Fruit fly (Drosophila melanogaster) whole organism, embryonic: Measurements from ENCODE around the gene pont.

Source experiments
- Bdp1 ChIP-seq: fragments of 200-800 bp; sonication (Bioruptor generic); optimal IDR thresholded peaks from 3 replicates; lab custom pipeline; 2016; ENCODE audit warnings: missing biosample characterization, missing genetic modification characterization
- Bteb2 ChIP-seq: fragments of 200-800 bp; sonication (Bioruptor generic); optimal IDR thresholded peaks from 2 replicates; lab custom pipeline; 2016; ENCODE audit warnings: missing biosample characterization, missing genetic modification characterization
- CG10147 ChIP-seq: fragments of 200-800 bp; sonication (Bioruptor generic); optimal IDR thresholded peaks from 2 replicates; lab custom pipeline; 2019; ENCODE audit warnings: missing biosample characterization, mild to moderate bottlenecking, missing genetic modification characterization, moderate library complexity
- CG10321 ChIP-seq: fragments of 200-800 bp; sonication (Bioruptor generic); IDR thresholded peaks from 2 replicates; pipeline ENCODE4 v1.3.6; 2022; ENCODE audit warnings: missing biosample characterization, missing genetic modification characterization
- CG10462 ChIP-seq: fragments of 200-800 bp; sonication (Bioruptor generic); optimal IDR thresholded peaks from 2 replicates; lab custom pipeline; 2016; ENCODE audit warnings: missing biosample characterization, missing genetic modification characterization
- CG10543 ChIP-seq: fragments of 200-800 bp; sonication (Bioruptor generic); optimal IDR thresholded peaks from 3 replicates; lab custom pipeline; 2017; ENCODE audit warnings: missing biosample characterization, mild to moderate bottlenecking, missing genetic modification characterization, moderate library complexity
- CG11093 ChIP-seq: fragments of 200-800 bp; sonication (Bioruptor generic); IDR thresholded peaks from 3 replicates; pipeline ENCODE4 v1.3.6; 2022; ENCODE audit warnings: missing biosample characterization, missing genetic modification characterization
- CG12236 ChIP-seq: fragments of 200-800 bp; sonication (Bioruptor generic); optimal IDR thresholded peaks from 2 replicates; lab custom pipeline; 2016; ENCODE audit warnings: missing biosample characterization, missing genetic modification characterization
- CG12299 ChIP-seq: fragments of 200-800 bp; sonication (Bioruptor generic); optimal IDR thresholded peaks from 2 replicates; lab custom pipeline; 2018; ENCODE audit warnings: missing biosample characterization, mild to moderate bottlenecking, missing genetic modification characterization
- CG13287 ChIP-seq: fragments of 200-800 bp; sonication (Bioruptor generic); IDR thresholded peaks from 2 replicates; pipeline ENCODE4 v1.3.6; 2022; ENCODE audit warnings: missing biosample characterization, missing genetic modification characterization; ENCODE audit not compliant: partially characterized antibody
- CG1647 ChIP-seq: fragments of 200-800 bp; sonication (Bioruptor generic); optimal IDR thresholded peaks from 3 replicates; lab custom pipeline; 2016; ENCODE audit warnings: missing biosample characterization, missing genetic modification characterization
- CG1832 ChIP-seq: fragments of 200-800 bp; sonication (Bioruptor generic); optimal IDR thresholded peaks from 2 replicates; lab custom pipeline; 2017; ENCODE audit warnings: missing biosample characterization, mild to moderate bottlenecking, missing genetic modification characterization, inconsistent platforms
- CG31388 ChIP-seq: fragments of 200-800 bp; sonication (Bioruptor generic); optimal IDR thresholded peaks from 2 replicates; lab custom pipeline; 2016; ENCODE audit warnings: missing biosample characterization, missing genetic modification characterization
- CG32767 ChIP-seq: fragments of 200-800 bp; sonication (Bioruptor generic); IDR thresholded peaks from 2 replicates; pipeline ENCODE4 v1.3.6; 2022; ENCODE audit warnings: missing biosample characterization, missing genetic modification characterization
- CG4282 ChIP-seq: fragments of 200-800 bp; sonication (Bioruptor generic); optimal IDR thresholded peaks from 2 replicates; lab custom pipeline; 2016; ENCODE audit warnings: missing biosample characterization, missing genetic modification characterization
- CG4854 ChIP-seq: fragments of 200-800 bp; sonication (Bioruptor generic); optimal IDR thresholded peaks from 2 replicates; lab custom pipeline; 2016; ENCODE audit warnings: missing biosample characterization, missing genetic modification characterization, inconsistent platforms
- CG6813 ChIP-seq: fragments of 200-800 bp; sonication (Bioruptor generic); optimal IDR thresholded peaks from 2 replicates; lab custom pipeline; 2017; ENCODE audit warnings: missing biosample characterization, missing genetic modification characterization, mild to moderate bottlenecking, moderate library complexity, missing genetic modification reagents
- CG8281 ChIP-seq: fragments of 200-800 bp; sonication (Bioruptor generic); optimal IDR thresholded peaks from 2 replicates; lab custom pipeline; 2018; ENCODE audit warnings: missing biosample characterization, mild to moderate bottlenecking, missing genetic modification characterization, moderate library complexity
- Doc2 ChIP-seq: fragments of 200-800 bp; sonication (Bioruptor generic); IDR thresholded peaks from 2 replicates; pipeline ENCODE4 v1.3.6; 2022; ENCODE audit warnings: missing biosample characterization, missing genetic modification characterization
- Fer3 ChIP-seq: fragments of 200-800 bp; sonication (Bioruptor generic); optimal IDR thresholded peaks from 2 replicates; lab custom pipeline; 2018; ENCODE audit warnings: missing biosample characterization, mild to moderate bottlenecking, missing genetic modification characterization, moderate library complexity
- Gug ChIP-seq: fragments of 200-800 bp; sonication (Bioruptor generic); IDR thresholded peaks from 4 replicates; pipeline ENCODE4 v1.3.6; 2022; ENCODE audit warnings: missing biosample characterization, missing genetic modification characterization
- H2.0 ChIP-seq: fragments of 200-800 bp; sonication (Bioruptor generic); IDR thresholded peaks from 2 replicates; pipeline ENCODE4 v1.3.6; 2022; ENCODE audit warnings: missing biosample characterization, missing genetic modification characterization
- HmgZ ChIP-seq: fragments of 200-800 bp; sonication (Bioruptor generic); optimal IDR thresholded peaks from 2 replicates; lab custom pipeline; 2018; ENCODE audit warnings: missing biosample characterization, mild to moderate bottlenecking, missing genetic modification characterization
- MESR4 ChIP-seq: fragments of 200-800 bp; sonication (Bioruptor generic); optimal IDR thresholded peaks from 2 replicates; lab custom pipeline; 2018; ENCODE audit warnings: missing biosample characterization, mild to moderate bottlenecking, missing genetic modification characterization, moderate library complexity
- Max ChIP-seq: fragments of 200-800 bp; sonication (Bioruptor generic); optimal IDR thresholded peaks from 2 replicates; lab custom pipeline; 2016; ENCODE audit warnings: missing biosample characterization, mild to moderate bottlenecking, missing genetic modification characterization
- Nf-YA ChIP-seq: fragments of 200-800 bp; sonication (Bioruptor generic); IDR thresholded peaks from 2 replicates; pipeline ENCODE4 v1.3.6; 2022; ENCODE audit warnings: missing biosample characterization, missing genetic modification characterization
- Poxn ChIP-seq: fragments of 200-800 bp; sonication (Bioruptor generic); IDR thresholded peaks from 2 replicates; pipeline ENCODE4 v1.3.6; 2022; ENCODE audit warnings: missing biosample characterization, missing genetic modification characterization
- Taf1 ChIP-seq: fragments of 200-800 bp; sonication (Bioruptor generic); IDR thresholded peaks from 2 replicates; pipeline ENCODE4 v1.3.6; 2022; ENCODE audit warnings: missing biosample characterization, missing genetic modification characterization
- ase ChIP-seq: fragments of 200-800 bp; sonication (Bioruptor generic); IDR thresholded peaks from 3 replicates; pipeline ENCODE4 v1.3.6; 2022; ENCODE audit warnings: missing biosample characterization, missing genetic modification characterization
- bbx ChIP-seq: fragments of 200-800 bp; sonication (Bioruptor generic); IDR thresholded peaks from 2 replicates; pipeline ENCODE4 v1.3.6; 2022; ENCODE audit warnings: missing biosample characterization, missing genetic modification characterization; ENCODE audit not compliant: partially characterized antibody
- cwo ChIP-seq: fragments of 200-800 bp; sonication (Bioruptor generic); optimal IDR thresholded peaks from 3 replicates; lab custom pipeline; 2017; ENCODE audit warnings: missing biosample characterization, missing genetic modification characterization, mild to moderate bottlenecking, moderate library complexity, missing genetic modification reagents
- dan ChIP-seq: fragments of 200-800 bp; sonication (Bioruptor generic); IDR thresholded peaks from 2 replicates; pipeline ENCODE4 v1.3.6; 2022; ENCODE audit warnings: missing biosample characterization, missing genetic modification characterization
- fru ChIP-seq: fragments of >200 bp; optimal IDR thresholded peaks from 2 replicates; lab custom pipeline; 2017
- fu2 ChIP-seq: fragments of 200-800 bp; sonication (Bioruptor generic); optimal IDR thresholded peaks from 2 replicates; lab custom pipeline; 2016; ENCODE audit warnings: missing biosample characterization, missing genetic modification characterization
- grn ChIP-seq: fragments of 200-800 bp; sonication (Bioruptor generic); optimal IDR thresholded peaks from 3 replicates; lab custom pipeline; 2017; ENCODE audit warnings: missing biosample characterization, missing genetic modification characterization
- gro ChIP-seq: fragments of 200-800 bp; sonication (Bioruptor generic); optimal IDR thresholded peaks from 2 replicates; lab custom pipeline; 2016; ENCODE audit warnings: missing biosample characterization, missing genetic modification characterization
- hb ChIP-seq: fragments of 200-800 bp; sonication (Bioruptor generic); IDR thresholded peaks from 3 replicates; pipeline ENCODE4 v1.3.6; 2022; ENCODE audit warnings: missing biosample characterization, missing genetic modification characterization; ENCODE audit not compliant: partially characterized antibody
- lola ChIP-seq, 3 experiments: fragments of >200 bp in 2 of 3; fragments of 200-800 bp in 1 of 3; sonication (Bioruptor generic) in 1 of 3; optimal IDR thresholded peaks; 2 replicates each; lab custom pipeline; 2017 to 2019; ENCODE audit warnings: missing biosample characterization in 3 of 3, missing genetic modification characterization in 3 of 3, mild to moderate bottlenecking in 1 of 3, moderate library complexity in 1 of 3
- odd ChIP-seq: fragments of 200-800 bp; sonication (Bioruptor generic); optimal IDR thresholded peaks from 2 replicates; lab custom pipeline; 2017; ENCODE audit warnings: missing biosample characterization, mild to moderate bottlenecking, missing genetic modification characterization
- onecut ChIP-seq: fragments of 200-800 bp; sonication (Bioruptor generic); IDR thresholded peaks from 2 replicates; pipeline ENCODE4 v1.3.6; 2022; ENCODE audit warnings: missing biosample characterization, missing genetic modification characterization
- pan ChIP-seq, 4 experiments: fragments of >200 bp in 3 of 4; fragments of 200-800 bp in 1 of 4; sonication (Bioruptor generic) in 1 of 4; optimal IDR thresholded peaks in 3 of 4; IDR thresholded peaks in 1 of 4; 2 replicates each; pipeline versions ENCODE4 v1.3.6 to Lab custom; 2017 to 2022; ENCODE audit warnings: missing biosample characterization in 2 of 4, missing genetic modification characterization in 2 of 4, mixed read lengths in 1 of 4
- pzg ChIP-seq: fragments of 200-800 bp; sonication (Bioruptor generic); optimal IDR thresholded peaks from 3 replicates; lab custom pipeline; 2018; ENCODE audit warnings: missing biosample characterization, mild to moderate bottlenecking, missing genetic modification characterization, moderate library complexity
- row ChIP-seq: fragments of 200-800 bp; sonication (Bioruptor generic); IDR thresholded peaks from 3 replicates; pipeline ENCODE4 v1.3.6; 2022; ENCODE audit warnings: missing biosample characterization, missing genetic modification characterization
- slp2 ChIP-seq: fragments of 200-800 bp; sonication (Bioruptor generic); optimal IDR thresholded peaks from 2 replicates; lab custom pipeline; 2016; ENCODE audit warnings: missing biosample characterization, missing genetic modification characterization
- stwl ChIP-seq: fragments of 200-800 bp; sonication (Bioruptor generic); optimal IDR thresholded peaks from 3 replicates; lab custom pipeline; 2018; ENCODE audit warnings: missing biosample characterization, mild to moderate bottlenecking, missing genetic modification characterization, moderate library complexity
- tio ChIP-seq: fragments of 200-800 bp; sonication (Bioruptor generic); optimal IDR thresholded peaks from 2 replicates; lab custom pipeline; 2017; ENCODE audit warnings: missing biosample characterization, missing genetic modification characterization, inconsistent platforms
- tna ChIP-seq: fragments of 200-800 bp; sonication (Bioruptor generic); IDR thresholded peaks from 2 replicates; pipeline ENCODE4 v1.3.6; 2022; ENCODE audit warnings: missing biosample characterization, missing genetic modification characterization; ENCODE audit not compliant: partially characterized antibody
- unpg ChIP-seq: fragments of 200-800 bp; sonication (Bioruptor generic); optimal IDR thresholded peaks from 3 replicates; lab custom pipeline; 2018; ENCODE audit warnings: missing biosample characterization, mild to moderate bottlenecking, missing genetic modification characterization, moderate library complexity
- vnd ChIP-seq: fragments of 200-800 bp; sonication (Bioruptor generic); IDR thresholded peaks from 3 replicates; pipeline ENCODE4 v1.3.6; 2022; ENCODE audit warnings: missing biosample characterization, missing genetic modification characterization; ENCODE audit not compliant: partially characterized antibody

The pont gene

dm6 chr3R:10265552-10266137, 3.7 kb downstream of the pont start (continued):
- peak; percentile 23 for TF ChIP-seq fu2 (GFP tag; lab: Kevin White, UChicago)
- TF ChIP-seq row (GFP tag; lab: Robert Waterston, UW): peak; percentile 79
- no peak for TF ChIP-seq CG10321 (GFP tag; lab: Robert Waterston, UW)
- TF ChIP-seq Max (GFP tag; lab: Kevin White, UChicago): no peak
- no peak for TF ChIP-seq CG8281 (tag; lab: Kevin White, UChicago)
- TF ChIP-seq H2.0 (GFP tag; lab: Robert Waterston, UW): peak; percentile 46
- no peak for TF ChIP-seq onecut (GFP tag; lab: Robert Waterston, UW)
- peak; percentile 67 for TF ChIP-seq Bteb2 (GFP tag; lab: Kevin White, UChicago)
- no peak for TF ChIP-seq grn (GFP tag; lab: Kevin White, UChicago)
- TF ChIP-seq Fer3 (tag; lab: Kevin White, UChicago): peak; percentile 44
- peak; percentile 27 for TF ChIP-seq CG10462
- TF ChIP-seq CG1832 (GFP tag; lab: Kevin White, UChicago): no peak
- TF ChIP-seq vnd (GFP tag; lab: Robert Waterston, UW): no peak
- no peak for TF ChIP-seq fru (lab: Kevin White, UChicago)
- TF ChIP-seq unpg (GFP tag; lab: Kevin White, UChicago): peak; percentile 31
- TF ChIP-seq CG11093: no peak
- TF ChIP-seq Gug (GFP tag; lab: Robert Waterston, UW): peak; percentile 18; the same call in 1 of the 4 replicates
- TF ChIP-seq CG13287 (GFP tag; lab: Robert Waterston, UW): no peak
- no peak for TF ChIP-seq MESR4
- TF ChIP-seq CG10147: peak; percentile 47
- TF ChIP-seq Nf-YA (GFP tag; lab: Robert Waterston, UW): no peak
- TF ChIP-seq odd (GFP tag; lab: Kevin White, UChicago): no peak
- TF ChIP-seq pan (optimal IDR thresholded peaks at IDR 0.05; lab: Kevin White, UChicago): no peak
- peak in 1 of 2 experiments; percentile 57 for TF ChIP-seq pan (GFP tag; optimal IDR thresholded peaks at IDR 0.05 in 1 of 2, IDR thresholded peaks at IDR 0.05 in 1 of 2)
- TF ChIP-seq Doc2 (GFP tag; lab: Robert Waterston, UW): no peak
- TF ChIP-seq CG10543 (GFP tag; lab: Kevin White, UChicago): peak; percentile 62
- TF ChIP-seq CG31388 (GFP tag; lab: Kevin White, UChicago): no peak
- peak; percentile 72 for TF ChIP-seq cwo
- TF ChIP-seq ase (GFP tag; lab: Robert Waterston, UW): peak; percentile 50; the same call in 1 of the 3 replicates
- TF ChIP-seq Bdp1 (GFP tag; lab: Kevin White, UChicago): no peak
- TF ChIP-seq hb (GFP tag; lab: Robert Waterston, UW): no peak
- TF ChIP-seq pzg (GFP tag; lab: Kevin White, UChicago): no peak
- no peak for TF ChIP-seq slp2 (GFP tag; lab: Kevin White, UChicago)
- TF ChIP-seq CG1647 (GFP tag; lab: Kevin White, UChicago): no peak
- peak; percentile 27 for TF ChIP-seq CG6813 (GFP tag; lab: Kevin White, UChicago)
- TF ChIP-seq HmgZ (tag; lab: Kevin White, UChicago): peak; percentile 55
- peak; percentile 65 for TF ChIP-seq gro (GFP tag; lab: Kevin White, UChicago)
- peak; percentile 41; the same call in 1 of the 2 replicates for TF ChIP-seq CG32767 (GFP tag; lab: Robert Waterston, UW)
- TF ChIP-seq CG12299 (tag; lab: Kevin White, UChicago): peak; percentile 11
- TF ChIP-seq CG4282 (GFP tag; lab: Kevin White, UChicago): no peak
- TF ChIP-seq lola (GFP tag; optimal IDR thresholded peaks at IDR 0.05; lab: Kevin White, UChicago): no peak
- TF ChIP-seq tio (GFP tag; lab: Kevin White, UChicago): peak; percentile 44
- no peak for TF ChIP-seq bbx (GFP tag; lab: Robert Waterston, UW)
- TF ChIP-seq CG4854 (GFP tag; lab: Kevin White, UChicago): peak; percentile 33
- TF ChIP-seq dan (GFP tag; lab: Robert Waterston, UW): no peak
- TF ChIP-seq stwl: no peak
- TF ChIP-seq Poxn (GFP tag; lab: Robert Waterston, UW): no peak
- TF ChIP-seq CG12236 (GFP tag; lab: Kevin White, UChicago): no peak
- TF ChIP-seq Taf1 (GFP tag; lab: Robert Waterston, UW): peak; percentile 69; the same call in 1 of the 2 replicates
- TF ChIP-seq tna (GFP tag; lab: Robert Waterston, UW): no peak
